Worm (Caenorhabditis elegans) whole organism, L4 larva: Measurements from ENCODE around the gene str-2.

Source experiments
- F26F4.8 ChIP-seq: fragments of 200-800 bp; sonication (Bioruptor generic); conservative IDR thresholded peaks from 2 replicates; pipeline ENCODE4 v1.3.6; 2022; ENCODE audit warnings: missing genetic modification characterization, missing compliant biosample characterization
- R02D3.7 ChIP-seq: fragments of 150-350 bp; sonication (generic microtip); optimal IDR thresholded peaks from 3 replicates; lab custom pipeline; 2014; ENCODE audit warnings: missing biosample characterization, missing genetic modification characterization
- T20F7.1 ChIP-seq: fragments of 200-800 bp; sonication (Bioruptor generic); optimal IDR thresholded peaks from 2 replicates; lab custom pipeline; 2018; ENCODE audit warnings: mild to moderate bottlenecking, missing genetic modification characterization, missing compliant biosample characterization
- ZK546.5 ChIP-seq, 2 experiments: sonication (generic microtip); optimal IDR thresholded peaks; 2 replicates each; lab custom pipeline; 2017; ENCODE audit warnings: missing biosample characterization in 2 of 2, missing genetic modification characterization in 2 of 2
- aha-1 ChIP-seq: fragments of 150-350 bp; peaks from one replicate; lab custom pipeline; 2014; ENCODE audit warnings: missing biosample characterization, missing genetic modification characterization
- aly-2 ChIP-seq: sonication (generic microtip); optimal IDR thresholded peaks from 2 replicates; lab custom pipeline; 2018; ENCODE audit warnings: missing biosample characterization, missing genetic modification characterization
- ama-1 ChIP-seq: fragments of 150-350 bp; optimal IDR thresholded peaks from 2 replicates; lab custom pipeline; 2014; ENCODE audit warnings: inconsistent platforms, mixed read lengths
- arid-1 ChIP-seq: fragments of 200-800 bp; sonication (Bioruptor generic); conservative IDR thresholded peaks from 2 replicates; pipeline ENCODE4 v1.3.6; 2022; ENCODE audit warnings: missing genetic modification reagents, missing genetic modification characterization, missing compliant biosample characterization
- ceh-28 ChIP-seq: fragments of 150-350 bp; optimal IDR thresholded peaks from 2 replicates; lab custom pipeline; 2014; ENCODE audit warnings: missing biosample characterization, missing genetic modification reagents, missing genetic modification characterization
- ceh-32 ChIP-seq: sonication (generic microtip); optimal IDR thresholded peaks from 2 replicates; lab custom pipeline; 2016; ENCODE audit warnings: mild to moderate bottlenecking, missing genetic modification characterization, missing compliant biosample characterization; ENCODE audit not compliant: poor library complexity
- cey-2 ChIP-seq: sonication (generic microtip); optimal IDR thresholded peaks from 3 replicates; lab custom pipeline; 2017; ENCODE audit warnings: missing genetic modification characterization, mild to moderate bottlenecking, missing compliant biosample characterization, antibody characterized with exemption, borderline replicate concordance; ENCODE audit not compliant: insufficient read depth
- ctbp-1 ChIP-seq: fragments of 200-800 bp; sonication (Bioruptor generic); IDR thresholded peaks from 2 replicates; pipeline ENCODE4 v1.3.6; 2022; ENCODE audit warnings: missing genetic modification reagents, missing genetic modification characterization, missing compliant biosample characterization
- dmd-8 ChIP-seq: fragments of 200-800 bp; sonication (Bioruptor generic); IDR thresholded peaks from 2 replicates; pipeline ENCODE4 v1.3.6; 2022; ENCODE audit warnings: missing genetic modification characterization, missing compliant biosample characterization
- dpl-1 ChIP-seq: fragments of 150-350 bp; optimal IDR thresholded peaks from 2 replicates; lab custom pipeline; 2014; ENCODE audit warnings: missing biosample characterization, missing genetic modification reagents, missing genetic modification characterization
- dve-1 ChIP-seq: sonication (generic microtip); optimal IDR thresholded peaks from 2 replicates; lab custom pipeline; 2017; ENCODE audit warnings: antibody characterized with exemption, mild to moderate bottlenecking, missing genetic modification characterization, missing compliant biosample characterization; ENCODE audit not compliant: insufficient read depth
- egl-27 ChIP-seq: sonication (generic microtip); optimal IDR thresholded peaks from 3 replicates; lab custom pipeline; 2017; ENCODE audit warnings: missing biosample characterization, missing genetic modification reagents, missing genetic modification characterization
- fkh-10 ChIP-seq: fragments of 150-350 bp; optimal IDR thresholded peaks from 2 replicates; lab custom pipeline; 2014; ENCODE audit warnings: missing biosample characterization, missing genetic modification reagents, missing genetic modification characterization
- fos-1 ChIP-seq: fragments of 150-350 bp; optimal IDR thresholded peaks from 2 replicates; lab custom pipeline; 2014; ENCODE audit warnings: missing biosample characterization, missing genetic modification characterization
- jun-1 ChIP-seq: fragments of 150-350 bp; optimal IDR thresholded peaks from 2 replicates; lab custom pipeline; 2014; ENCODE audit warnings: missing biosample characterization, missing genetic modification reagents, missing genetic modification characterization
- lin-38 ChIP-seq: fragments of 200-800 bp; sonication (Bioruptor generic); IDR thresholded peaks from 2 replicates; pipeline ENCODE4 v1.3.6; 2022; ENCODE audit warnings: missing genetic modification reagents, missing genetic modification characterization, missing compliant biosample characterization
- mdl-1 ChIP-seq, 2 experiments: fragments of 150-350 bp in 1 of 2; sonication (generic microtip) in 1 of 2; optimal IDR thresholded peaks; 2 replicates each; lab custom pipeline; 2014 to 2017; ENCODE audit warnings: missing biosample characterization in 2 of 2, missing genetic modification characterization in 2 of 2
- mep-1 ChIP-seq: fragments of 150-350 bp; sonication (generic microtip); optimal IDR thresholded peaks from 3 replicates; lab custom pipeline; 2014; ENCODE audit warnings: missing biosample characterization, missing genetic modification characterization
- nhr-11 ChIP-seq: fragments of 150-350 bp; optimal IDR thresholded peaks from 2 replicates; lab custom pipeline; 2014; ENCODE audit warnings: missing biosample characterization, missing genetic modification characterization
- nhr-111 ChIP-seq: fragments of 200-800 bp; sonication (Bioruptor generic); optimal IDR thresholded peaks from 2 replicates; lab custom pipeline; 2018; ENCODE audit warnings: mild to moderate bottlenecking, missing genetic modification characterization, missing compliant biosample characterization
- nhr-237 ChIP-seq: sonication (generic microtip); optimal IDR thresholded peaks from 2 replicates; lab custom pipeline; 2017; ENCODE audit warnings: missing biosample characterization, missing genetic modification characterization
- nhr-28 ChIP-seq: fragments of 150-350 bp; optimal IDR thresholded peaks from 2 replicates; lab custom pipeline; 2014; ENCODE audit warnings: missing biosample characterization, missing genetic modification characterization
- nhr-48 ChIP-seq: sonication (generic microtip); optimal IDR thresholded peaks from 2 replicates; lab custom pipeline; 2016; ENCODE audit warnings: mild to moderate bottlenecking, missing genetic modification characterization, missing compliant biosample characterization
- nhr-6 ChIP-seq: fragments of 150-350 bp; optimal IDR thresholded peaks from 2 replicates; lab custom pipeline; 2014; ENCODE audit warnings: missing biosample characterization, missing genetic modification characterization
- nhr-76 ChIP-seq: fragments of 150-350 bp; optimal IDR thresholded peaks from 2 replicates; lab custom pipeline; 2014; ENCODE audit warnings: missing biosample characterization, missing genetic modification characterization
- nhr-77 ChIP-seq: fragments of 150-350 bp; optimal IDR thresholded peaks from 2 replicates; lab custom pipeline; 2014; ENCODE audit warnings: missing biosample characterization, missing genetic modification characterization
- php-3 ChIP-seq: fragments of 200-800 bp; sonication (Bioruptor generic); IDR thresholded peaks from 2 replicates; pipeline ENCODE4 v1.3.6; 2022; ENCODE audit warnings: missing genetic modification reagents, missing genetic modification characterization, missing compliant biosample characterization
- set-16 ChIP-seq: fragments of 200-800 bp; sonication (Bioruptor generic); IDR thresholded peaks from 2 replicates; pipeline ENCODE4 v1.3.6; 2022; ENCODE audit warnings: missing genetic modification reagents, missing genetic modification characterization, missing compliant biosample characterization
- tra-1 ChIP-seq: fragments of 200-800 bp; sonication (Bioruptor generic); IDR thresholded peaks from 2 replicates; pipeline ENCODE4 v1.3.6; 2022; ENCODE audit warnings: missing genetic modification reagents, missing genetic modification characterization, missing compliant biosample characterization
- vab-7 ChIP-seq: fragments of 200-800 bp; sonication (Bioruptor generic); IDR thresholded peaks from 2 replicates; pipeline ENCODE4 v1.3.6; 2022; ENCODE audit warnings: missing genetic modification reagents, missing genetic modification characterization, missing compliant biosample characterization
- zfp-3 ChIP-seq: fragments of 200-800 bp; sonication (Bioruptor generic); conservative IDR thresholded peaks from 2 replicates; pipeline ENCODE4 v1.3.6; 2022; ENCODE audit warnings: missing genetic modification reagents, missing genetic modification characterization, missing compliant biosample characterization
- zip-11 ChIP-seq: fragments of 200-800 bp; sonication (Bioruptor generic); IDR thresholded peaks from 2 replicates; pipeline ENCODE4 v1.3.6; 2022; ENCODE audit warnings: missing genetic modification characterization, missing compliant biosample characterization

str-2 gene

DNA sequence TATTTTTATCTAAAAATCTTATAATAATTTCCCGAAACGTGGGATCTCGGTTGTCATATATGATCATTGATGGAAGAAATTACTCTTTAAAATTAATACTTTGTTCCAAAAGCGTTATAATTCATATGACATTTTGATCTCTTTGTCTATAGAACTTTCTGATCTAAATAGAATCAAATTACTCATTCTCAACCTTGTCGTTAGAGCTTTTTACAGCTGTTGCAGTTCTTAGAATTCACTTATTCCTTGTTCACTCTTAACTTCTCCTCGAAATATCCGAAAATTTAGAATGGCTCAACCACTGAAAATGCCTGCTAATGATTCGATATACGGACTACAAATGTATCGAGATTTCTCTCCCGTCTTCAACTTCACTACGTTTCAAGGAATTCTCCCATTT, 12.9 kb downstream of the str-2 start, which contains the start of gene sru-29:
TSS of gene sru-29 (plus strand) at position 301 of the 400 bp plus-strand sequence.
- TF ChIP-seq mdl-1 (tag; optimal IDR thresholded peaks at IDR 0.05; lab: Kevin White, UChicago) (no peak), nhr-77 (no peak), ceh-32 (tag; lab: Kevin White, UChicago) (no peak), R02D3.7 (tag; lab: Kevin White, UChicago) (no peak), ctbp-1 (no peak), arid-1 (GFP tag; lab: Robert Waterston, UW) (no peak), nhr-28 (tag; lab: Kevin White, UChicago) (no peak), jun-1 (tag; lab: Kevin White, UChicago) (no peak), ama-1 (lab: Kevin White, UChicago) (no peak), nhr-76 (tag; lab: Kevin White, UChicago) (no peak), fkh-10 (GFP tag; lab: Kevin White, UChicago) (no peak), T20F7.1 (GFP tag; lab: Kevin White, UChicago) (no peak), mep-1 (no peak), aha-1 (tag; lab: Kevin White, UChicago) (no peak), dmd-8 (GFP tag; lab: Robert Waterston, UW) (no peak), nhr-6 (tag; lab: Kevin White, UChicago) (no peak), lin-38 (GFP tag; lab: Robert Waterston, UW) (no peak), dpl-1 (GFP tag; lab: Kevin White, UChicago) (no peak), zip-11 (GFP tag; lab: Robert Waterston, UW) (no peak), nhr-11 (tag; lab: Kevin White, UChicago) (no peak)

DNA sequence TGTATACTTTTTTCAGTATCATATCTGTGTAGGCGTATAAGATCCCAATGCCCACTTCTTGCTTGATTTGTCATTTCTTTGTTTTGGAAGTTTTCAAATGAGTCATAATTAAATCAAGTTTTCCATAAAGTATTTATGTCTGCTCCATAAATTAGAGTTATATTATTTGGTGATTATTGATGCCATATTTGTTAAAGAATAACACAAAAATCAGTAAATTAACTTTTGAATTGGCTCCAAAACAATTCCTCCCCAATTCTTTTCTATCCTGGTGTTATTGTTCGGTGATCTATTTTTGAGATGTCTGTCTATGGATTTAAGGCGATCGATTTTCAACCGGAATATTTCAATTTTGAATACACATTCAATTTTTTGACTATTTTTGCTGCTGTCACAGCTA, 18.9 kb downstream of the str-2 start, which contains the start of gene sru-37:
TSS of gene sru-37 (plus strand) at position 301 of the 400 bp plus-strand sequence.
- TF ChIP-seq tra-1 (GFP tag; lab: Robert Waterston, UW) (no peak), nhr-11 (tag; lab: Kevin White, UChicago) (no peak), aly-2 (tag; lab: Kevin White, UChicago) (no peak), zfp-3 (GFP tag; lab: Robert Waterston, UW) (no peak), nhr-48 (no peak)

DNA sequence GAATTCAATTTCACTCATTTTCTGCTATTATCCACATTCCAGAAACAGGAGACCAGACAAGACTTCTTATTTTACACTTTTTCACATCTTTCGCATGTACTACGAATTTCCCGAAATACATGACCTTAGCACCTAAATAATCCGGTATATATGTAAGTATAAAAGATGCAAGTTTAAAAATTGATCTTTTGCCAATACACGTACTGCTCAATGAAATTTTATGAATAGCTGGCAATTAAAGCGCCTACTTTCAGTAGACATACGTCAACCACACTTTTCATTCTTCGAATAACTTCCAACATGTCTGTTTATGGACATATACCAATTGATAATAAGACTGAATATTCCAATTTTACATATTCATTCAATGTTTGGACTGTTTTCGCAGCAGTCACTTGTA, 20.9 kb downstream of the str-2 start, which contains the start of gene sru-39:
TSS of gene sru-39 (plus strand) at position 301 of the 400 bp plus-strand sequence.
- TF ChIP-seq egl-27 (tag; lab: Kevin White, UChicago) (no peak), dmd-8 (GFP tag; lab: Robert Waterston, UW) (no peak)

- TF ChIP-seq nhr-111 (GFP tag; lab: Kevin White, UChicago), result no peak
- no peak for TF ChIP-seq vab-7 (GFP tag; lab: Robert Waterston, UW)
- no peak for TF ChIP-seq jun-1 (tag; lab: Kevin White, UChicago)
- TF ChIP-seq ZK546.5 (tag; optimal IDR thresholded peaks at IDR 0.05; lab: Kevin White, UChicago), result no peak
- no peak for TF ChIP-seq php-3
- TF ChIP-seq nhr-237 (tag; lab: Kevin White, UChicago), result no peak
- TF ChIP-seq lin-38 (GFP tag; lab: Robert Waterston, UW), result no peak
- no peak for TF ChIP-seq mep-1
- no peak for TF ChIP-seq fkh-10 (GFP tag; lab: Kevin White, UChicago)
- TF ChIP-seq fos-1, result no peak
- TF ChIP-seq arid-1 (GFP tag; lab: Robert Waterston, UW), result no peak
- TF ChIP-seq cey-2 (tag; lab: Kevin White, UChicago), result no peak
- TF ChIP-seq ceh-28 (tag; lab: Kevin White, UChicago), result no peak
Measured at ce11 chrV:9801965-9802364, 22.1 kb downstream of the str-2 start, which contains the start of gene F46B6.10. F46B6.10 (minus strand) TSS chrV:9802065.

DNA sequence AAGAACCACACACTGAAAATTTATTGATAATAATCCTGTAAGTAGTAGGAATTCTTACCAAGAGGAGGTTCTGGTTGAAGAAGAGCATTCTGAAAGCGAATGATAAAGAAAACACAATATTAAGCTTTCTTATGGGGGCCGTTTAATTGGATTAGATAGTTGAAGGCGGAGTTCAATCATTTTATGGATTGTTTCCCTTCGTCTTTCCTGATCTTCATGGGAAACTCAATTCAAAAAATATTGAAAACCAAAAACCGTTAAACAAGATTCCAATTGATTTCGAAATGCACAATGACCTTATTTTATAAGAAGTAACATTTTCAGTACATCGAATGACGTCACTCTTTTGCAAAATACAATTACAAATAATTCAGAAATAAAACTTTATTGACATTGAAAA, 25.0 kb downstream of the str-2 start, which contains the start of gene F46B6.13:
TSS of gene F46B6.13 (minus strand) at position 101 of the 400 bp plus-strand sequence.
- TF ChIP-seq F26F4.8 (no peak), dve-1 (tag; lab: Kevin White, UChicago) (no peak), vab-7 (GFP tag; lab: Robert Waterston, UW) (no peak), php-3 (no peak), set-16 (GFP tag; lab: Robert Waterston, UW) (no peak)
- TF ChIP-seq, all 104 proteins: peak for 0
